Worm (Caenorhabditis elegans): ENCODE data around the gene gtl-2.

gtl-2 gene

ce11 chrIV:11314885-11315284 lies 41.6 kb downstream of the gtl-2 start, which contains the start of the genes B0035.3, B0035.22 and pfd-4 (continued):
- TF ChIP-seq fkh-6 (tag; optimal IDR thresholded peaks at IDR 0.05) (peak; percentile 34), ztf-16 (tag; optimal IDR thresholded peaks at IDR 0.05) (no peak), ahr-1 (tag; optimal IDR thresholded peaks at IDR 0.05) (no peak), K02D7.2 (tag; optimal IDR thresholded peaks at IDR 0.05) (no peak), ceh-19 (GFP tag; optimal IDR thresholded peaks at IDR 0.05) (no peak), nfya-1 (tag; optimal IDR thresholded peaks at IDR 0.05) (no peak), ceh-6 (GFP tag; optimal IDR thresholded peaks at IDR 0.05) (no peak), nhr-232 (tag; optimal IDR thresholded peaks at IDR 0.05) (no peak), hlh-13 (GFP tag; optimal IDR thresholded peaks at IDR 0.05) (no peak), ref-2 (tag; optimal IDR thresholded peaks at IDR 0.05) (peak; percentile 80), hlh-6 (tag; optimal IDR thresholded peaks at IDR 0.05) (no peak), ceh-24 (tag; optimal IDR thresholded peaks at IDR 0.05) (no peak), ceh-30 (tag; optimal IDR thresholded peaks at IDR 0.05) (no peak), pat-9 (tag; optimal IDR thresholded peaks at IDR 0.05) (no peak), pha-2 (tag; optimal IDR thresholded peaks at IDR 0.05) (no peak), gmeb-2 (tag; optimal IDR thresholded peaks at IDR 0.05) (no peak), ceh-14 (tag; optimal IDR thresholded peaks at IDR 0.05) (no peak), pha-4 (tag; optimal IDR thresholded peaks at IDR 0.05) (no peak), zip-5 (tag; optimal IDR thresholded peaks at IDR 0.05) (peak; percentile 61), ceh-48 (tag; optimal IDR thresholded peaks at IDR 0.05) (no peak), syd-9 (tag; optimal IDR thresholded peaks at IDR 0.05) (no peak), sox-4 (tag; optimal IDR thresholded peaks at IDR 0.05) (no peak), ceh-31 (tag; optimal IDR thresholded peaks at IDR 0.05) (peak; percentile 88), fkh-10 (GFP tag; optimal IDR thresholded peaks at IDR 0.05) (no peak), mec-3 (tag; optimal IDR thresholded peaks at IDR 0.05; ENCODE audit: borderline replicate concordance) (no peak), unc-42 (tag; optimal IDR thresholded peaks at IDR 0.05) (peak; percentile 61), elt-4 (tag; optimal IDR thresholded peaks at IDR 0.05) (no peak), dmd-4 (tag; optimal IDR thresholded peaks at IDR 0.05; ENCODE audit: borderline replicate concordance) (no peak), tbx-2 (tag; optimal IDR thresholded peaks at IDR 0.05) (peak; percentile 84), ceh-22 (tag; optimal IDR thresholded peaks at IDR 0.05) (no peak), ceh-9 (tag; optimal IDR thresholded peaks at IDR 0.05) (no peak), ceh-45 (GFP tag; IDR thresholded peaks at IDR 0.05) (no peak), pax-1 (tag; optimal IDR thresholded peaks at IDR 0.05) (no peak), C38D4.7 (GFP tag; optimal IDR thresholded peaks at IDR 0.05) (no peak), ama-1 (optimal IDR thresholded peaks at IDR 0.05) (no peak), dve-1 (tag; optimal IDR thresholded peaks at IDR 0.05) (no peak), hlh-15 (tag; optimal IDR thresholded peaks at IDR 0.05) (no peak), ceh-2 (tag; optimal IDR thresholded peaks at IDR 0.05) (peak; percentile 79), hlh-8 (tag; optimal IDR thresholded peaks at IDR 0.05) (peak; percentile 47), unc-86 (tag; optimal IDR thresholded peaks at IDR 0.05) (no peak), npax-4 (tag; optimal IDR thresholded peaks at IDR 0.05) (no peak), unc-55 (GFP tag; optimal IDR thresholded peaks at IDR 0.05) (no peak), rnt-1 (tag; optimal IDR thresholded peaks at IDR 0.05) (peak; percentile 53)

DNA sequence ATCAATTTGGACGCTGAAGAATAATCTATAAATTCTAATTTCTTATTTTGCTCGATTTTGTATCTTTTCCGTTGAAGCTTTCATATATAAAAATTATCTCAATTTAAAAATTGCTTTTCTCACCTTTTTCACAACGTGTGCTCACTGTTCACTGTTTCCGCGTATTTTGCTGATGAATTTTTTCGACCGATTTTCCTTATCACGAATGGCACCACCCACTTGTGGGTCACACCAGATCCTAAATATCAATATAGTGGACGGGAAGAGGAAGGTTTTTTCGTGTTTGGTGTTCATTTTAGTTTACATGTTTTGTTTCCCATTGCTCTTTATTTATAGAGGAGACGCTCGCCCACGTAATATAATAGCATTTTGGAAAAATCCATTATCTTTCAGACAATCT lies 42.4 kb downstream of the gtl-2 start:
- no peak for TF ChIP-seq fax-1 (tag; optimal IDR thresholded peaks at IDR 0.05)
- no peak for TF ChIP-seq hlh-15 (tag; optimal IDR thresholded peaks at IDR 0.05)
- no peak for TF ChIP-seq unc-86 (tag; optimal IDR thresholded peaks at IDR 0.05)
- no peak for TF ChIP-seq elt-2 (tag; optimal IDR thresholded peaks at IDR 0.05)
- TF ChIP-seq pros-1 (tag; optimal IDR thresholded peaks at IDR 0.05) = no peak
- no peak for TF ChIP-seq lim-6 (tag; optimal IDR thresholded peaks at IDR 0.05)
- no peak for TF ChIP-seq ahr-1 (tag; optimal IDR thresholded peaks at IDR 0.05)
- no peak for TF ChIP-seq ceh-22 (tag; optimal IDR thresholded peaks at IDR 0.05)
- TF ChIP-seq rnt-1 (tag; optimal IDR thresholded peaks at IDR 0.05) = no peak
- TF ChIP-seq gmeb-2 (tag; optimal IDR thresholded peaks at IDR 0.05) = no peak
- no peak for TF ChIP-seq ceh-6 (GFP tag; optimal IDR thresholded peaks at IDR 0.05)
- TF ChIP-seq madf-2 (tag; optimal IDR thresholded peaks at IDR 0.05) = no peak
- TF ChIP-seq unc-3 (GFP tag; conservative IDR thresholded peaks at IDR 0.05) = no peak
- TF ChIP-seq unc-3 (tag; optimal IDR thresholded peaks at IDR 0.05) = no peak
- no peak for TF ChIP-seq K02D7.2 (tag; optimal IDR thresholded peaks at IDR 0.05)
- no peak for TF ChIP-seq F13H6.1 (tag; optimal IDR thresholded peaks at IDR 0.05)
- TF ChIP-seq sox-4 (tag; optimal IDR thresholded peaks at IDR 0.05) = no peak
- no peak for TF ChIP-seq ceh-14 (tag; optimal IDR thresholded peaks at IDR 0.05)

Measured in whole organism, late embryonic.